Worm (Caenorhabditis elegans) whole organism, L4 larva: Measurements from ENCODE around the gene nimk-1.

Source experiments
- F26F4.8 ChIP-seq: fragments of 200-800 bp; sonication (Bioruptor generic); conservative IDR thresholded peaks from 2 replicates; pipeline ENCODE4 v1.3.6; 2022; ENCODE audit warnings: missing genetic modification characterization, missing compliant biosample characterization
- F37D6.2 ChIP-seq: sonication (generic microtip); optimal IDR thresholded peaks from 2 replicates; lab custom pipeline; 2016; ENCODE audit warnings: mild to moderate bottlenecking, missing genetic modification characterization, missing compliant biosample characterization
- F44E2.7 ChIP-seq: fragments of 200-800 bp; sonication (Bioruptor generic); IDR thresholded peaks from 2 replicates; pipeline ENCODE4 v2.1.2; 2022; ENCODE audit warnings: missing genetic modification characterization, missing compliant biosample characterization
- F49E8.2 ChIP-seq: sonication (generic microtip); optimal IDR thresholded peaks from 2 replicates; lab custom pipeline; 2016; ENCODE audit warnings: missing compliant biosample characterization, mild to moderate bottlenecking, missing genetic modification characterization, borderline replicate concordance
- R02D3.7 ChIP-seq: fragments of 150-350 bp; sonication (generic microtip); optimal IDR thresholded peaks from 3 replicates; lab custom pipeline; 2014; ENCODE audit warnings: missing biosample characterization, missing genetic modification characterization
- Y105C5A.15 ChIP-seq: fragments of 200-800 bp; sonication (Bioruptor generic); IDR thresholded peaks from 2 replicates; pipeline ENCODE4 v1.3.6; 2022; ENCODE audit warnings: missing genetic modification characterization, missing compliant biosample characterization
- Y48G9A.11 ChIP-seq: fragments of 200-800 bp; sonication (Bioruptor generic); IDR thresholded peaks from 2 replicates; pipeline ENCODE4 v1.3.6; 2022; ENCODE audit warnings: missing genetic modification reagents, missing genetic modification characterization, missing compliant biosample characterization
- Y5F2A.4 ChIP-seq: fragments of 200-800 bp; sonication (Bioruptor generic); optimal IDR thresholded peaks from 2 replicates; lab custom pipeline; 2018; ENCODE audit warnings: mild to moderate bottlenecking, missing genetic modification characterization, missing compliant biosample characterization
- Y75B8A.6 ChIP-seq: fragments of 200-800 bp; sonication (Bioruptor generic); IDR thresholded peaks from 2 replicates; pipeline ENCODE4 v1.3.6; 2022; ENCODE audit warnings: missing genetic modification reagents, missing genetic modification characterization, missing compliant biosample characterization
- ZK546.5 ChIP-seq, 2 experiments: sonication (generic microtip); optimal IDR thresholded peaks; 2 replicates each; lab custom pipeline; 2017; ENCODE audit warnings: missing biosample characterization in 2 of 2, missing genetic modification characterization in 2 of 2
- aly-2 ChIP-seq: sonication (generic microtip); optimal IDR thresholded peaks from 2 replicates; lab custom pipeline; 2018; ENCODE audit warnings: missing biosample characterization, missing genetic modification characterization
- ceh-20 ChIP-seq: fragments of 200-800 bp; sonication (Bioruptor generic); IDR thresholded peaks from 2 replicates; pipeline ENCODE4 v1.3.6; 2022; ENCODE audit warnings: missing genetic modification reagents, missing genetic modification characterization, missing compliant biosample characterization
- ces-1 ChIP-seq: fragments of 150-350 bp; sonication (generic microtip); optimal IDR thresholded peaks from 4 replicates; lab custom pipeline; 2014; ENCODE audit warnings: missing biosample characterization, missing genetic modification reagents, missing genetic modification characterization
- daf-12 ChIP-seq: fragments of 150-350 bp; optimal IDR thresholded peaks from 2 replicates; lab custom pipeline; 2014; ENCODE audit warnings: missing biosample characterization, missing genetic modification reagents, missing genetic modification characterization
- daf-16 ChIP-seq, 3 experiments: sonication (generic microtip); optimal IDR thresholded peaks; 2 replicates each; lab custom pipeline; 2016 to 2017; ENCODE audit warnings: missing genetic modification characterization in 3 of 3, missing genetic modification reagents in 3 of 3, mild to moderate bottlenecking in 2 of 3, missing compliant biosample characterization in 2 of 3, missing biosample characterization in 1 of 3, moderate library complexity in 1 of 3
- daf-19 ChIP-seq: fragments of 200-800 bp; sonication (Bioruptor generic); conservative IDR thresholded peaks from 2 replicates; pipeline ENCODE4 v1.3.6; 2022; ENCODE audit warnings: missing genetic modification characterization, missing compliant biosample characterization
- dmd-8 ChIP-seq: fragments of 200-800 bp; sonication (Bioruptor generic); IDR thresholded peaks from 2 replicates; pipeline ENCODE4 v1.3.6; 2022; ENCODE audit warnings: missing genetic modification characterization, missing compliant biosample characterization
- dmd-9 ChIP-seq: fragments of 200-800 bp; sonication (Bioruptor generic); IDR thresholded peaks from 2 replicates; pipeline ENCODE4 v1.3.6; 2022; ENCODE audit warnings: missing genetic modification reagents, missing genetic modification characterization, missing compliant biosample characterization
- dpl-1 ChIP-seq: fragments of 150-350 bp; optimal IDR thresholded peaks from 2 replicates; lab custom pipeline; 2014; ENCODE audit warnings: missing biosample characterization, missing genetic modification reagents, missing genetic modification characterization
- duxl-1 ChIP-seq: sonication (generic microtip); optimal IDR thresholded peaks from 2 replicates; lab custom pipeline; 2016; ENCODE audit warnings: mild to moderate bottlenecking, missing genetic modification characterization, moderate library complexity, missing compliant biosample characterization; ENCODE audit not compliant: poor library complexity
- egl-27 ChIP-seq: sonication (generic microtip); optimal IDR thresholded peaks from 3 replicates; lab custom pipeline; 2017; ENCODE audit warnings: missing biosample characterization, missing genetic modification reagents, missing genetic modification characterization
- egl-43 ChIP-seq: fragments of 200-800 bp; sonication (Bioruptor generic); IDR thresholded peaks from 2 replicates; pipeline ENCODE4 v1.3.6; 2022; ENCODE audit warnings: missing genetic modification reagents, missing genetic modification characterization, missing compliant biosample characterization
- lim-7 ChIP-seq: fragments of 200-800 bp; sonication (Bioruptor generic); IDR thresholded peaks from 2 replicates; pipeline ENCODE4 v1.3.6; 2022; ENCODE audit warnings: missing genetic modification characterization, missing compliant biosample characterization
- lin-1 ChIP-seq: fragments of 200-800 bp; sonication (Bioruptor generic); IDR thresholded peaks from 2 replicates; pipeline ENCODE4 v1.3.6; 2022; ENCODE audit warnings: missing genetic modification reagents, missing genetic modification characterization, missing compliant biosample characterization
- lin-38 ChIP-seq: fragments of 200-800 bp; sonication (Bioruptor generic); IDR thresholded peaks from 2 replicates; pipeline ENCODE4 v1.3.6; 2022; ENCODE audit warnings: missing genetic modification reagents, missing genetic modification characterization, missing compliant biosample characterization
- lin-39 ChIP-seq: fragments of 150-350 bp; optimal IDR thresholded peaks from 2 replicates; lab custom pipeline; 2014; ENCODE audit warnings: missing biosample characterization, missing genetic modification reagents, missing genetic modification characterization
- lsy-2 ChIP-seq, 2 experiments: fragments of 150-350 bp in 1 of 2; sonication (generic microtip) in 1 of 2; optimal IDR thresholded peaks; 2 replicates each; lab custom pipeline; 2014 to 2017; ENCODE audit warnings: missing biosample characterization in 2 of 2, missing genetic modification characterization in 2 of 2
- madf-5 ChIP-seq, 2 experiments: fragments of 200-800 bp; sonication (Bioruptor generic); IDR thresholded peaks; 2 replicates each; pipeline ENCODE4 v1.3.6; 2022; ENCODE audit warnings: missing compliant biosample characterization in 2 of 2, missing genetic modification characterization in 2 of 2
- mdl-1 ChIP-seq, 2 experiments: fragments of 150-350 bp in 1 of 2; sonication (generic microtip) in 1 of 2; optimal IDR thresholded peaks; 2 replicates each; lab custom pipeline; 2014 to 2017; ENCODE audit warnings: missing biosample characterization in 2 of 2, missing genetic modification characterization in 2 of 2
- mdt-29 ChIP-seq: fragments of 200-800 bp; sonication (Bioruptor generic); IDR thresholded peaks from 2 replicates; pipeline ENCODE4 v1.3.6; 2022; ENCODE audit warnings: missing genetic modification reagents, missing genetic modification characterization, missing compliant biosample characterization
- nhr-237 ChIP-seq: sonication (generic microtip); optimal IDR thresholded peaks from 2 replicates; lab custom pipeline; 2017; ENCODE audit warnings: missing biosample characterization, missing genetic modification characterization
- nhr-25 ChIP-seq: sonication (generic microtip); optimal IDR thresholded peaks from 2 replicates; lab custom pipeline; 2017; ENCODE audit warnings: missing genetic modification characterization, mild to moderate bottlenecking, missing compliant biosample characterization, antibody characterized with exemption, moderate library complexity, borderline replicate concordance; ENCODE audit not compliant: insufficient read depth
- nhr-28 ChIP-seq: fragments of 150-350 bp; optimal IDR thresholded peaks from 2 replicates; lab custom pipeline; 2014; ENCODE audit warnings: missing biosample characterization, missing genetic modification characterization
- nhr-41 ChIP-seq: fragments of 200-800 bp; sonication (Bioruptor generic); IDR thresholded peaks from 2 replicates; pipeline ENCODE4 v1.3.6; 2022; ENCODE audit warnings: missing genetic modification reagents, missing genetic modification characterization, missing compliant biosample characterization
- nhr-42 ChIP-seq: fragments of 200-800 bp; sonication (Bioruptor generic); IDR thresholded peaks from 2 replicates; pipeline ENCODE4 v1.3.6; 2022; ENCODE audit warnings: missing genetic modification characterization, missing compliant biosample characterization
- nhr-6 ChIP-seq: fragments of 150-350 bp; optimal IDR thresholded peaks from 2 replicates; lab custom pipeline; 2014; ENCODE audit warnings: missing biosample characterization, missing genetic modification characterization
- pha-4 ChIP-seq, 2 experiments: fragments of 150-350 bp in 1 of 2; fragments of 200-800 bp in 1 of 2; sonication (Bioruptor generic) in 1 of 2; IDR thresholded peaks in 1 of 2; optimal IDR thresholded peaks in 1 of 2; 2 replicates each; pipeline versions ENCODE4 v1.3.6 to Lab custom; 2014 to 2022; ENCODE audit warnings: missing genetic modification characterization in 2 of 2, missing genetic modification reagents in 2 of 2, missing biosample characterization in 1 of 2, missing compliant biosample characterization in 1 of 2
- php-3 ChIP-seq: fragments of 200-800 bp; sonication (Bioruptor generic); IDR thresholded peaks from 2 replicates; pipeline ENCODE4 v1.3.6; 2022; ENCODE audit warnings: missing genetic modification reagents, missing genetic modification characterization, missing compliant biosample characterization
- rbr-2 ChIP-seq: sonication (generic microtip); optimal IDR thresholded peaks from 2 replicates; lab custom pipeline; 2016; ENCODE audit warnings: missing genotype, missing genetic modification characterization, missing compliant biosample characterization
- saeg-2 ChIP-seq: fragments of 200-800 bp; sonication (Bioruptor generic); IDR thresholded peaks from 2 replicates; pipeline ENCODE4 v1.3.6; 2022; ENCODE audit warnings: missing genetic modification reagents, missing genetic modification characterization, missing compliant biosample characterization
- sdz-12 ChIP-seq: fragments of 200-800 bp; sonication (Bioruptor generic); optimal IDR thresholded peaks from 2 replicates; lab custom pipeline; 2018; ENCODE audit warnings: mild to moderate bottlenecking, missing genetic modification characterization, missing compliant biosample characterization
- set-16 ChIP-seq: fragments of 200-800 bp; sonication (Bioruptor generic); IDR thresholded peaks from 2 replicates; pipeline ENCODE4 v1.3.6; 2022; ENCODE audit warnings: missing genetic modification reagents, missing genetic modification characterization, missing compliant biosample characterization
- skn-1 ChIP-seq: fragments of 150-350 bp; optimal IDR thresholded peaks from 2 replicates; lab custom pipeline; 2014; ENCODE audit warnings: missing biosample characterization, missing genetic modification characterization
- snpc-4 ChIP-seq: fragments of 150-350 bp; optimal IDR thresholded peaks from 2 replicates; lab custom pipeline; 2014; ENCODE audit warnings: missing biosample characterization, missing genetic modification characterization
- spr-3 ChIP-seq: fragments of 200-800 bp; sonication (Bioruptor generic); optimal IDR thresholded peaks from 2 replicates; lab custom pipeline; 2018; ENCODE audit warnings: mild to moderate bottlenecking, missing genetic modification characterization, missing compliant biosample characterization
- unc-130 ChIP-seq: sonication (generic microtip); optimal IDR thresholded peaks from 2 replicates; lab custom pipeline; 2016; ENCODE audit warnings: missing genetic modification reagents, missing genetic modification characterization, missing compliant biosample characterization
- unc-39 ChIP-seq: sonication (generic microtip); optimal IDR thresholded peaks from 2 replicates; lab custom pipeline; 2017; ENCODE audit warnings: missing biosample characterization, missing genetic modification characterization
- zip-2 ChIP-seq: fragments of 150-350 bp; optimal IDR thresholded peaks from 2 replicates; lab custom pipeline; 2014; ENCODE audit warnings: missing biosample characterization, missing genetic modification characterization
- ztf-11 ChIP-seq: fragments of 150-350 bp; optimal IDR thresholded peaks from 2 replicates; lab custom pipeline; 2014; ENCODE audit warnings: missing biosample characterization, missing genetic modification characterization

nimk-1 gene

DNA sequence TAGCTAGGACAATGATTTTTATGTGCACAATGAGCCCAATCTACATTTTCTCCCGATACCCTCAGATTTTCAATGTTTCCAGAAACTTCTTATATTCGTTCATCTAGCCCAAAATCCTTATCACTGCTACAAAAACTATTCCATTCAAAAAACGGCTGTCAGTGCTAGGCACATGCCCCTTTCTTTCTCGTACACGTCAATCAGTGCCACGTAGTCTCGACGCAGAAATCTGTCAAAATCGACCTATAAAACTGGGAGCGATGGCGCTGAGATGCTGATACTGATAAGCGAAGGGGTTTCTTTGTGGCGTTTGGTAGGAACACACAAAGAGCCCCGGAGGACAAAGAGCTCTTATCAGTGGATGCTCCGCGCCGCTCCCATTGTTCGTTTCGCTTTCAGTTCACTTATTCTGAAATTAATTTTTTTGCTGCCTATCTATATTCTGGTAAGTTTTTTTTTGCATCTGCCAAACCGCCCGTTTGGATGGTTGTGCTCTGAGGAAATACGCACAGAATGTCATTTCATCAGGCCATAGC lies 16.7 kb upstream of the nimk-1 start, which contains the start of gene srh-70 (continued):
- TF ChIP-seq nhr-42 (GFP tag; lab: Robert Waterston, UW) (no peak), sdz-12 (GFP tag; lab: Kevin White, UChicago) (no peak), unc-130 (GFP tag; lab: Kevin White, UChicago) (no peak), ceh-20 (no peak), ZK546.5 (tag; optimal IDR thresholded peaks at IDR 0.05; lab: Kevin White, UChicago) (no peak), lsy-2 (tag; optimal IDR thresholded peaks at IDR 0.05; lab: Kevin White, UChicago) (no peak), dmd-9 (GFP tag; lab: Robert Waterston, UW) (no peak), ces-1 (GFP tag; lab: Kevin White, UChicago) (no peak), nhr-28 (tag; lab: Kevin White, UChicago) (peak; percentile 79), lim-7 (GFP tag; lab: Robert Waterston, UW) (0 out of 2 replicates have a peak, but pooled peaks have one; percentile 26), nhr-6 (tag; lab: Kevin White, UChicago) (no peak), set-16 (GFP tag; lab: Robert Waterston, UW) (peak; percentile 69), nhr-41 (GFP tag; lab: Robert Waterston, UW) (no peak), duxl-1 (tag; lab: Kevin White, UChicago) (no peak), R02D3.7 (tag; lab: Kevin White, UChicago) (no peak), F26F4.8 (GFP tag; lab: Robert Waterston, UW) (no peak), rbr-2 (tag; lab: Kevin White, UChicago) (no peak), Y105C5A.15 (GFP tag; lab: Robert Waterston, UW) (no peak), ztf-11 (tag; lab: Kevin White, UChicago) (no peak), lin-1 (GFP tag; lab: Robert Waterston, UW) (peak; percentile 49; the same call in 1 of the 2 replicates), daf-16 (GFP tag; optimal IDR thresholded peaks at IDR 0.05; lab: Kevin White, UChicago) (peak in 1 of 2 experiments; percentile 35), daf-16 (tag; optimal IDR thresholded peaks at IDR 0.05; lab: Kevin White, UChicago) (peak; percentile 81), F49E8.2 (tag; lab: Kevin White, UChicago) (no peak), nhr-237 (tag; lab: Kevin White, UChicago) (no peak), skn-1 (no peak), lin-39 (no peak), zip-2 (tag; lab: Kevin White, UChicago) (no peak), F44E2.7 (GFP tag; lab: Robert Waterston, UW) (no peak), mdt-29 (GFP tag; lab: Robert Waterston, UW) (peak; percentile 97), pha-4 (GFP tag; IDR thresholded peaks at IDR 0.05; lab: Robert Waterston, UW) (peak; percentile 71; the same call in 1 of the 2 replicates), pha-4 (tag; optimal IDR thresholded peaks at IDR 0.05; lab: Kevin White, UChicago) (no peak), nhr-25 (tag; lab: Kevin White, UChicago) (no peak), egl-43 (GFP tag; lab: Robert Waterston, UW) (0 out of 2 replicates have a peak, but pooled peaks have one; percentile 46), aly-2 (tag; lab: Kevin White, UChicago) (no peak), dmd-8 (GFP tag; lab: Robert Waterston, UW) (no peak), snpc-4 (tag; lab: Kevin White, UChicago) (no peak), Y5F2A.4 (GFP tag; lab: Kevin White, UChicago) (no peak), mdl-1 (tag; optimal IDR thresholded peaks at IDR 0.05; lab: Kevin White, UChicago) (peak in 1 of 2 experiments; percentile 50), dpl-1 (no peak), Y48G9A.11 (GFP tag; lab: Robert Waterston, UW) (no peak), spr-3 (no peak), unc-39 (tag; lab: Kevin White, UChicago) (no peak), madf-5 (GFP tag; IDR thresholded peaks at IDR 0.05; lab: Robert Waterston, UW) (no peak), F37D6.2 (no peak), php-3 (GFP tag; lab: Robert Waterston, UW) (peak; percentile 95), saeg-2 (peak; percentile 82; the same call in 1 of the 2 replicates), Y75B8A.6 (GFP tag; lab: Robert Waterston, UW) (peak; percentile 87; the same call in 1 of the 2 replicates), daf-12 (no peak), egl-27 (no peak), lin-38 (GFP tag; lab: Robert Waterston, UW) (0 out of 2 replicates have a peak, but pooled peaks have one; percentile 50), daf-19 (GFP tag; lab: Robert Waterston, UW) (no peak)
